Fruit fly (Drosophila melanogaster) whole organism, embryonic: ENCODE results near the gene CG42272.

Experiments used
- CG11398 ChIP-seq: fragments of 200-800 bp; sonication (Bioruptor generic); optimal IDR thresholded peaks from 2 replicates; lab custom pipeline; 2016; ENCODE audit warnings: missing biosample characterization, missing genetic modification characterization
- CG15696 ChIP-seq: fragments of 200-800 bp; sonication (Bioruptor generic); optimal IDR thresholded peaks from 2 replicates; lab custom pipeline; 2019; ENCODE audit warnings: missing biosample characterization, mild to moderate bottlenecking, missing genetic modification characterization, moderate library complexity
- CG4360 ChIP-seq: fragments of 200-800 bp; sonication (Bioruptor generic); IDR thresholded peaks from 2 replicates; pipeline ENCODE4 v1.3.6; 2022; ENCODE audit warnings: missing biosample characterization, missing genetic modification characterization
- E2f2 ChIP-seq: fragments of 200-800 bp; sonication (Bioruptor generic); IDR thresholded peaks from 2 replicates; pipeline ENCODE4 v1.3.6; 2022; ENCODE audit warnings: missing biosample characterization, missing genetic modification characterization
- Hr78 ChIP-seq, 2 experiments: fragments of 200-800 bp in 1 of 2; fragments of >200 bp in 1 of 2; sonication (Bioruptor generic) in 1 of 2; optimal IDR thresholded peaks; 2 replicates each; lab custom pipeline; 2017 to 2019; ENCODE audit warnings: missing biosample characterization in 2 of 2, missing genetic modification characterization in 2 of 2, mild to moderate bottlenecking in 1 of 2, moderate library complexity in 1 of 2
- Sin3A ChIP-seq: fragments of >200 bp; optimal IDR thresholded peaks from 2 replicates; lab custom pipeline; 2018
- Ssrp ChIP-seq: fragments of 200-800 bp; sonication (Bioruptor generic); optimal IDR thresholded peaks from 2 replicates; lab custom pipeline; 2018; ENCODE audit warnings: missing biosample characterization, mild to moderate bottlenecking, missing genetic modification characterization, moderate library complexity
- Xbp1 ChIP-seq: fragments of 200-800 bp; sonication (Bioruptor generic); optimal IDR thresholded peaks from 3 replicates; lab custom pipeline; 2016; ENCODE audit warnings: missing biosample characterization, mild to moderate bottlenecking, missing genetic modification characterization
- gce ChIP-seq: fragments of 200-800 bp; sonication (Bioruptor generic); IDR thresholded peaks from 3 replicates; pipeline ENCODE4 v1.3.6; 2022; ENCODE audit warnings: missing biosample characterization, missing genetic modification characterization
- gfzf ChIP-seq: fragments of 200-800 bp; sonication (Bioruptor generic); optimal IDR thresholded peaks from 2 replicates; lab custom pipeline; 2016; ENCODE audit warnings: missing biosample characterization, mild to moderate bottlenecking, missing genetic modification characterization, moderate library complexity
- lab ChIP-seq: fragments of 200-800 bp; sonication (Bioruptor generic); optimal IDR thresholded peaks from 3 replicates; lab custom pipeline; 2017; ENCODE audit warnings: missing biosample characterization, missing genetic modification characterization, mild to moderate bottlenecking, moderate library complexity, missing genetic modification reagents
- tin ChIP-seq: fragments of 200-800 bp; sonication (Bioruptor generic); optimal IDR thresholded peaks from 3 replicates; lab custom pipeline; 2016; ENCODE audit warnings: missing biosample characterization, missing genetic modification characterization
- usp ChIP-seq: fragments of >200 bp; optimal IDR thresholded peaks from 2 replicates; lab custom pipeline; 2017; ENCODE audit warnings: missing biosample characterization, missing genetic modification characterization

DNA sequence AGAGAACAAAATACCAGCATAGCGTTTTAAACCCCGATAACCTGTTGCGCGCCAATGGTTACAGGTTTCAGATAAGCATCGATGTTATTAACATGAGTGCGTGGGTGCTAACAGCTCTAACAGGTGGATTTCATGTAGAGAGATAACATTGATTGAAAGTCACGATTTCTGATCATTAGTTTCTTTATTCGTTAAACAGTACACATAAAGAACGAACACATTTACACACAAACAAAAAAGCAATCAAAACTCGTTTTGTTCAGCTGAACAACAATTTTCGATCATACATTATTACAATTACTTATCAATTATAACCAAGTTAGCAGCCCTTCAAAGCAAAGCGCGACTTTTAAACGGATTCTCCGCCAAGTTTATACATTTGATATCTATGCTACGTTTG, 13.2 kb upstream of the CG42272 start:
- no peak for TF ChIP-seq usp (GFP tag; lab: Kevin White, UChicago)
- peak; percentile 35 for TF ChIP-seq tin (GFP tag; lab: Kevin White, UChicago)
- TF ChIP-seq CG11398 (GFP tag; lab: Kevin White, UChicago), result no peak
- TF ChIP-seq gfzf (GFP tag; lab: Kevin White, UChicago), result peak; percentile 32
- TF ChIP-seq CG4360 (GFP tag; lab: Robert Waterston, UW), result no peak
- no peak for TF ChIP-seq Sin3A (lab: Kevin White, UChicago)
- no peak for TF ChIP-seq Ssrp (tag; lab: Kevin White, UChicago)
- no peak for TF ChIP-seq CG15696 (tag; lab: Kevin White, UChicago)
- TF ChIP-seq gce (GFP tag; lab: Robert Waterston, UW), result no peak
- TF ChIP-seq Xbp1 (GFP tag; lab: Kevin White, UChicago), result peak; percentile 38
- TF ChIP-seq Hr78 (GFP tag; optimal IDR thresholded peaks at IDR 0.05; lab: Kevin White, UChicago), result no peak
- no peak for TF ChIP-seq lab (GFP tag; lab: Kevin White, UChicago)
- peak; percentile 95 for TF ChIP-seq E2f2 (GFP tag; lab: Robert Waterston, UW)
